Worm (Caenorhabditis elegans): Measurements from ENCODE around the gene xrn-1.

DNA sequence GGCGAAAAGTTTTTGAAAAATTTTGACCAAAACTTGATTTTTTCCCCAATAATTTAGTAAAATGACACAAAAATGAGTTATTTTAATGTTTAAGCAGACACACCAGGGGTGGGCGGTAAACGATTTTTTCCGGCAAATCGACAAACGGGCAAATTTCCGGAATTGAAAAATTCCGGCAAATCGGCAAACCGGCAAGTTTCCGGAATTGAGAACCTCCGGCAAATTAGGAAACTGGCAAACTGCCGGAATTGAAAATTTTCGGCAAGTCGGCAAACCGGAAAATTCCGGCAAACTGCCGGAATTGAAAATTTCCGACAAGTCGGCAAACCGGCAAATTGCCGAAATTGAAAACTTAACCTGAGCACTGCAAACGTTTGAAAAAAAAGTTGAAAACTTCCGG is 36.0 kb upstream of the xrn-1 start:
- TF ChIP-seq rnt-1 (tag; optimal IDR thresholded peaks at IDR 0.05), result no peak
- TF ChIP-seq dve-1 (tag; optimal IDR thresholded peaks at IDR 0.05), result no peak
- no peak for TF ChIP-seq ceh-14 (tag; optimal IDR thresholded peaks at IDR 0.05)
- TF ChIP-seq fkh-10 (GFP tag; optimal IDR thresholded peaks at IDR 0.05), result no peak
- TF ChIP-seq unc-42 (tag; optimal IDR thresholded peaks at IDR 0.05), result no peak
- no peak for TF ChIP-seq pha-4 (tag; optimal IDR thresholded peaks at IDR 0.05)
- no peak for TF ChIP-seq tbx-2 (tag; optimal IDR thresholded peaks at IDR 0.05)
- no peak for TF ChIP-seq pqm-1 (tag; optimal IDR thresholded peaks at IDR 0.05)
- TF ChIP-seq ceh-6 (GFP tag; optimal IDR thresholded peaks at IDR 0.05), result no peak
- no peak for TF ChIP-seq C08G9.2 (tag; optimal IDR thresholded peaks at IDR 0.05)
- no peak for TF ChIP-seq F13H6.1 (tag; optimal IDR thresholded peaks at IDR 0.05)
- TF ChIP-seq ama-1 (optimal IDR thresholded peaks at IDR 0.05), result no peak

All from whole organism, late embryonic.